Worm (Caenorhabditis elegans): ENCODE data around the gene T23B7.2.

Gene T23B7.2

ce11 chrII:4805799-4806198 lies 36.2 kb downstream of the T23B7.2 start:
- TF ChIP-seq spr-3 (GFP tag; optimal IDR thresholded peaks at IDR 0.05) (no peak), nhr-11 (tag; optimal IDR thresholded peaks at IDR 0.05) (peak; percentile 36), daf-16 (GFP tag; optimal IDR thresholded peaks at IDR 0.05) (peak in 1 of 2 experiments; percentile 58), daf-16 (tag; optimal IDR thresholded peaks at IDR 0.05) (no peak)

ce11 chrII:4802917-4803316 lies 39.1 kb downstream of the T23B7.2 start:
- TF ChIP-seq nhr-11 (tag; optimal IDR thresholded peaks at IDR 0.05) = no peak
- TF ChIP-seq daf-16 (GFP tag; optimal IDR thresholded peaks at IDR 0.05) = no peak
- peak; percentile 49 for TF ChIP-seq daf-16 (tag; optimal IDR thresholded peaks at IDR 0.05)
- no peak for TF ChIP-seq fos-1 (tag; optimal IDR thresholded peaks at IDR 0.05)
- no peak for TF ChIP-seq daf-8 (GFP tag; IDR thresholded peaks at IDR 0.05)
- no peak for TF ChIP-seq saeg-2 (GFP tag; IDR thresholded peaks at IDR 0.05)
- TF ChIP-seq ceh-28 (tag; optimal IDR thresholded peaks at IDR 0.05) = no peak
- TF ChIP-seq skn-1 (tag; optimal IDR thresholded peaks at IDR 0.05) = no peak
- peak; percentile 77 for TF ChIP-seq pqm-1 (tag; optimal IDR thresholded peaks at IDR 0.05)
- peak; percentile 64; the same call in 1 of the 2 replicates for TF ChIP-seq php-3 (GFP tag; IDR thresholded peaks at IDR 0.05)
- no peak for TF ChIP-seq aly-2 (tag; optimal IDR thresholded peaks at IDR 0.05)
- no peak for TF ChIP-seq ces-1 (GFP tag; optimal IDR thresholded peaks at IDR 0.05)
- peak; percentile 42; the same call in 1 of the 2 replicates for TF ChIP-seq dmd-6 (GFP tag; IDR thresholded peaks at IDR 0.05)
- TF ChIP-seq dve-1 (tag; optimal IDR thresholded peaks at IDR 0.05; ENCODE audit: insufficient read depth) = peak; percentile 1
- TF ChIP-seq nhr-28 (tag; optimal IDR thresholded peaks at IDR 0.05) = peak; percentile 66
- no peak for TF ChIP-seq sdz-12 (GFP tag; optimal IDR thresholded peaks at IDR 0.05)
- TF ChIP-seq aha-1 (tag) = no peak
- TF ChIP-seq lin-29 (GFP tag; IDR thresholded peaks at IDR 0.05) = no peak
- no peak for TF ChIP-seq egl-27 (tag; optimal IDR thresholded peaks at IDR 0.05)
- peak; percentile 29 for TF ChIP-seq hlh-11 (tag; optimal IDR thresholded peaks at IDR 0.05)
- TF ChIP-seq gei-8 (GFP tag; optimal IDR thresholded peaks at IDR 0.05) = no peak

ce11 chrII:4800524-4800923 lies 41.5 kb downstream of the T23B7.2 start:
- TF ChIP-seq zip-2 (tag; optimal IDR thresholded peaks at IDR 0.05) = no peak
- TF ChIP-seq R02D3.7 (tag; optimal IDR thresholded peaks at IDR 0.05) = no peak
- TF ChIP-seq nhr-48 (tag; optimal IDR thresholded peaks at IDR 0.05) = no peak
- TF ChIP-seq unc-62 (GFP tag; optimal IDR thresholded peaks at IDR 0.05 in 1 of 2) = peak in 1 of 2 experiments; percentile 95
- TF ChIP-seq unc-62 (tag; optimal IDR thresholded peaks at IDR 0.05) = no peak
- no peak for TF ChIP-seq F10B5.3 (tag; optimal IDR thresholded peaks at IDR 0.05)
- 0 out of 2 replicates have a peak, but pooled peaks have one; percentile 5 for TF ChIP-seq egl-43 (GFP tag; IDR thresholded peaks at IDR 0.05)
- TF ChIP-seq ama-1 (optimal IDR thresholded peaks at IDR 0.05) = no peak
- no peak for TF ChIP-seq ceh-32 (tag; optimal IDR thresholded peaks at IDR 0.05; ENCODE audit: poor library complexity)

ce11 chrII:4797071-4797470 lies 45.0 kb downstream of the T23B7.2 start, which contains the start of gene C33F10.14:
Gene C33F10.14 (plus strand): TSS chrII:4797371.
- TF ChIP-seq F37D6.2 (tag; optimal IDR thresholded peaks at IDR 0.05) (no peak), nhr-6 (tag; optimal IDR thresholded peaks at IDR 0.05) (no peak), egl-27 (tag; optimal IDR thresholded peaks at IDR 0.05) (no peak), nhr-11 (tag; optimal IDR thresholded peaks at IDR 0.05) (no peak), nhr-10 (tag; optimal IDR thresholded peaks at IDR 0.05) (no peak), fos-1 (tag; optimal IDR thresholded peaks at IDR 0.05) (no peak), jun-1 (tag; optimal IDR thresholded peaks at IDR 0.05) (no peak), cey-2 (tag; optimal IDR thresholded peaks at IDR 0.05; ENCODE audit: borderline replicate concordance, insufficient read depth) (no peak), rbr-2 (tag; optimal IDR thresholded peaks at IDR 0.05) (no peak), lir-3 (tag; optimal IDR thresholded peaks at IDR 0.05) (no peak), zip-2 (tag; optimal IDR thresholded peaks at IDR 0.05) (no peak), daf-8 (GFP tag; IDR thresholded peaks at IDR 0.05) (no peak), ceh-62 (tag; optimal IDR thresholded peaks at IDR 0.05) (no peak), hlh-11 (tag; optimal IDR thresholded peaks at IDR 0.05) (no peak)
